Fruit fly (Drosophila melanogaster) whole organism, adult: ENCODE data around the gene dwg.

ENCODE experiments used
- CG11617 ChIP-seq: fragments of 200-800 bp; sonication (Bioruptor generic); optimal IDR thresholded peaks from 2 replicates; lab custom pipeline; 2017; ENCODE audit warnings: mild to moderate bottlenecking, missing biosample characterization, missing genetic modification reagents, missing genetic modification characterization
- CG12768 ChIP-seq: fragments of 200-800 bp; sonication (Bioruptor generic); optimal IDR thresholded peaks from 2 replicates; lab custom pipeline; 2017; ENCODE audit warnings: missing biosample characterization, missing genetic modification characterization, mild to moderate bottlenecking, moderate library complexity, missing genetic modification reagents
- CG14711 ChIP-seq: fragments of 200-800 bp; sonication (Bioruptor generic); optimal IDR thresholded peaks from 2 replicates; lab custom pipeline; 2018; ENCODE audit warnings: missing biosample characterization, mild to moderate bottlenecking, missing genetic modification characterization, moderate library complexity
- CG33017 ChIP-seq: fragments of 200-800 bp; sonication (Bioruptor generic); optimal IDR thresholded peaks from 2 replicates; lab custom pipeline; 2018; ENCODE audit warnings: missing biosample characterization, mild to moderate bottlenecking, missing genetic modification characterization, moderate library complexity
- CG5204 ChIP-seq: fragments of 200-800 bp; sonication (Bioruptor generic); optimal IDR thresholded peaks from 2 replicates; lab custom pipeline; 2016; ENCODE audit warnings: missing biosample characterization, missing genetic modification characterization
- Mnt ChIP-seq: fragments of 200-800 bp; sonication (Bioruptor generic); optimal IDR thresholded peaks from 2 replicates; lab custom pipeline; 2016; ENCODE audit warnings: missing biosample characterization, mild to moderate bottlenecking, missing genetic modification characterization
- cic ChIP-seq: fragments of 200-800 bp; sonication (Bioruptor generic); optimal IDR thresholded peaks from 2 replicates; lab custom pipeline; 2017; ENCODE audit warnings: missing biosample characterization, mild to moderate bottlenecking, missing genetic modification characterization, moderate library complexity
- cnc ChIP-seq, 2 experiments: fragments of >200 bp; optimal IDR thresholded peaks; 2 replicates each; lab custom pipeline; 2017
- kay ChIP-seq: fragments of 200-800 bp; sonication (Bioruptor generic); peaks from one replicate; lab custom pipeline; 2016; ENCODE audit warnings: missing biosample characterization, missing genetic modification characterization, borderline replicate concordance
- pad ChIP-seq: fragments of 200-800 bp; sonication (Bioruptor generic); optimal IDR thresholded peaks from 3 replicates; lab custom pipeline; 2017; ENCODE audit warnings: missing biosample characterization, missing genetic modification characterization, mild to moderate bottlenecking, moderate library complexity, missing genetic modification reagents
- tj ChIP-seq: fragments of 200-800 bp; sonication (Bioruptor generic); optimal IDR thresholded peaks from 3 replicates; lab custom pipeline; 2017; ENCODE audit warnings: missing biosample characterization, mild to moderate bottlenecking, missing genetic modification characterization, moderate library complexity
- toe ChIP-seq: fragments of 200-800 bp; sonication (Bioruptor generic); optimal IDR thresholded peaks from 2 replicates; lab custom pipeline; 2016; ENCODE audit warnings: missing biosample characterization, missing genetic modification characterization

- TF ChIP-seq CG14711 (tag; lab: Kevin White, UChicago), result no peak
- no peak for TF ChIP-seq CG11617
- no peak for TF ChIP-seq kay (GFP tag; lab: Kevin White, UChicago)
- no peak for TF ChIP-seq toe (GFP tag; lab: Kevin White, UChicago)
- TF ChIP-seq CG33017 (tag; lab: Kevin White, UChicago), result no peak
- no peak for TF ChIP-seq pad (GFP tag; lab: Kevin White, UChicago)
- no peak for TF ChIP-seq CG5204 (GFP tag; lab: Kevin White, UChicago)
- TF ChIP-seq CG12768, result no peak
- TF ChIP-seq cnc (optimal IDR thresholded peaks at IDR 0.05; lab: Kevin White, UChicago), result no peak
- TF ChIP-seq tj (GFP tag; lab: Kevin White, UChicago), result no peak
- no peak for TF ChIP-seq cic (GFP tag; lab: Kevin White, UChicago)
- TF ChIP-seq Mnt, result no peak
Observed at dm6 chrX:2690376-2690775, 37.1 kb upstream of the dwg start.
